Fruit fly (Drosophila melanogaster) whole organism, embryonic: ENCODE measurements around the gene CG9372.

Experiments used
- Abd-B ChIP-seq: fragments of 200-800 bp; sonication (Bioruptor generic); optimal IDR thresholded peaks from 2 replicates; lab custom pipeline; 2018; ENCODE audit warnings: missing biosample characterization, mild to moderate bottlenecking, missing genetic modification characterization, moderate library complexity
- Antp ChIP-seq: fragments of 200-800 bp; sonication (Bioruptor generic); optimal IDR thresholded peaks from 3 replicates; lab custom pipeline; 2016; ENCODE audit warnings: missing biosample characterization, missing genetic modification characterization
- Awh ChIP-seq: fragments of 200-800 bp; sonication (Bioruptor generic); IDR thresholded peaks from 2 replicates; pipeline ENCODE4, ENCODE4 v1.3.6; 2022; ENCODE audit warnings: missing biosample characterization, missing genetic modification characterization
- Blimp-1 ChIP-seq: fragments of 200-800 bp; sonication (Bioruptor generic); optimal IDR thresholded peaks from 3 replicates; lab custom pipeline; 2018; ENCODE audit warnings: missing biosample characterization, missing genetic modification characterization, mild to moderate bottlenecking, moderate library complexity, missing genetic modification reagents
- CG10209 ChIP-seq: fragments of 200-800 bp; sonication (Bioruptor generic); optimal IDR thresholded peaks from 3 replicates; lab custom pipeline; 2017; ENCODE audit warnings: missing biosample characterization, mild to moderate bottlenecking, missing genetic modification characterization, missing genetic modification reagents
- CG10543 ChIP-seq: fragments of 200-800 bp; sonication (Bioruptor generic); optimal IDR thresholded peaks from 3 replicates; lab custom pipeline; 2017; ENCODE audit warnings: missing biosample characterization, mild to moderate bottlenecking, missing genetic modification characterization, moderate library complexity
- CG11696 ChIP-seq: fragments of 200-800 bp; sonication (Bioruptor generic); IDR thresholded peaks from 2 replicates; pipeline ENCODE4 v1.3.6; 2022; ENCODE audit warnings: missing biosample characterization, missing genetic modification characterization
- CG15073 ChIP-seq: fragments of 200-800 bp; sonication (Bioruptor generic); optimal IDR thresholded peaks from 2 replicates; lab custom pipeline; 2016; ENCODE audit warnings: missing biosample characterization, missing genetic modification characterization
- CG1529 ChIP-seq: fragments of 200-800 bp; sonication (Bioruptor generic); optimal IDR thresholded peaks from 3 replicates; lab custom pipeline; 2018; ENCODE audit warnings: missing biosample characterization, missing genetic modification characterization
- CG15479 ChIP-seq: fragments of 200-800 bp; sonication (Bioruptor generic); optimal IDR thresholded peaks from 3 replicates; lab custom pipeline; 2019; ENCODE audit warnings: missing biosample characterization, mild to moderate bottlenecking, missing genetic modification characterization, moderate library complexity
- CG1602 ChIP-seq: fragments of 200-800 bp; sonication (Bioruptor generic); optimal IDR thresholded peaks from 3 replicates; lab custom pipeline; 2016; ENCODE audit warnings: missing biosample characterization, missing genetic modification characterization
- CG17186 ChIP-seq: fragments of 200-800 bp; sonication (Bioruptor generic); optimal IDR thresholded peaks from 3 replicates; lab custom pipeline; 2017; ENCODE audit warnings: missing biosample characterization, missing genetic modification reagents, missing genetic modification characterization
- CG17385 ChIP-seq: fragments of 200-800 bp; sonication (Bioruptor generic); optimal IDR thresholded peaks from 3 replicates; lab custom pipeline; 2018; ENCODE audit warnings: missing biosample characterization, mild to moderate bottlenecking, missing genetic modification characterization
- CG17829 ChIP-seq: fragments of 200-800 bp; optimal IDR thresholded peaks from 2 replicates; lab custom pipeline; 2019; ENCODE audit warnings: missing biosample characterization, mild to moderate bottlenecking, missing genetic modification characterization, moderate library complexity
- CG18619 ChIP-seq: fragments of 200-800 bp; sonication (Bioruptor generic); optimal IDR thresholded peaks from 3 replicates; lab custom pipeline; 2017; ENCODE audit warnings: missing biosample characterization, mild to moderate bottlenecking, missing genetic modification characterization
- CG2116 ChIP-seq: fragments of 200-800 bp; sonication (Bioruptor generic); optimal IDR thresholded peaks from 3 replicates; lab custom pipeline; 2018; ENCODE audit warnings: missing biosample characterization, mild to moderate bottlenecking, missing genetic modification characterization
- CG30020 ChIP-seq: fragments of 200-800 bp; optimal IDR thresholded peaks from 2 replicates; lab custom pipeline; 2019; ENCODE audit warnings: missing biosample characterization, mild to moderate bottlenecking, missing genetic modification characterization, moderate library complexity
- CG30403 ChIP-seq: fragments of 200-800 bp; sonication (Bioruptor generic); optimal IDR thresholded peaks from 3 replicates; lab custom pipeline; 2016; ENCODE audit warnings: missing biosample characterization, missing genetic modification characterization
- CG30431 ChIP-seq: fragments of 200-800 bp; sonication (Bioruptor generic); optimal IDR thresholded peaks from 2 replicates; lab custom pipeline; 2017; ENCODE audit warnings: missing biosample characterization, missing genetic modification characterization
- CG3281 ChIP-seq: fragments of 200-800 bp; sonication (Bioruptor generic); optimal IDR thresholded peaks from 3 replicates; lab custom pipeline; 2017; ENCODE audit warnings: missing biosample characterization, mild to moderate bottlenecking, missing genetic modification characterization
- CG3407 ChIP-seq: fragments of 200-800 bp; sonication (Bioruptor generic); optimal IDR thresholded peaks from 2 replicates; lab custom pipeline; 2018; ENCODE audit warnings: missing biosample characterization, mild to moderate bottlenecking, missing genetic modification characterization
- CG6272 ChIP-seq: fragments of 200-800 bp; sonication (Bioruptor generic); IDR thresholded peaks from 2 replicates; pipeline ENCODE4 v1.3.6; 2022; ENCODE audit warnings: missing biosample characterization, missing genetic modification characterization
- CG6683 ChIP-seq: fragments of 200-800 bp; sonication (Bioruptor generic); optimal IDR thresholded peaks from 2 replicates; lab custom pipeline; 2017; ENCODE audit warnings: missing biosample characterization, mild to moderate bottlenecking, missing genetic modification characterization, missing genetic modification reagents
- CG8290 ChIP-seq, 3 experiments: fragments of 200-800 bp; sonication (Bioruptor generic); optimal IDR thresholded peaks; 2 replicates each; lab custom pipeline; 2016 to 2019; ENCODE audit warnings: missing biosample characterization in 3 of 3, missing genetic modification characterization in 3 of 3, mild to moderate bottlenecking in 2 of 3, moderate library complexity in 1 of 3
- CG8388 ChIP-seq: fragments of 200-800 bp; sonication (Bioruptor generic); optimal IDR thresholded peaks from 2 replicates; lab custom pipeline; 2019; ENCODE audit warnings: missing biosample characterization, mild to moderate bottlenecking, missing genetic modification characterization, moderate library complexity
- CG9437 ChIP-seq: fragments of 200-800 bp; sonication (Bioruptor generic); optimal IDR thresholded peaks from 2 replicates; lab custom pipeline; 2018; ENCODE audit warnings: missing biosample characterization, mild to moderate bottlenecking, missing genetic modification characterization
- CG9817 ChIP-seq: fragments of 200-800 bp; sonication (Bioruptor generic); optimal IDR thresholded peaks from 2 replicates; lab custom pipeline; 2018; ENCODE audit warnings: missing biosample characterization, mild to moderate bottlenecking, missing genetic modification characterization, moderate library complexity
- CoRest ChIP-seq: fragments of 200-800 bp; sonication (Bioruptor generic); optimal IDR thresholded peaks from 3 replicates; lab custom pipeline; 2018; ENCODE audit warnings: missing biosample characterization, mild to moderate bottlenecking, missing genetic modification characterization, moderate library complexity
- D19A ChIP-seq: fragments of 200-800 bp; optimal IDR thresholded peaks from 3 replicates; lab custom pipeline; 2019; ENCODE audit warnings: missing biosample characterization, mild to moderate bottlenecking, missing genetic modification characterization, moderate library complexity
- Dip2 ChIP-seq: fragments of 200-800 bp; sonication (Bioruptor generic); IDR thresholded peaks from 2 replicates; pipeline ENCODE4 v1.3.6; 2022; ENCODE audit warnings: missing biosample characterization, missing genetic modification characterization
- Doc3 ChIP-seq: fragments of 200-800 bp; sonication (Bioruptor generic); IDR thresholded peaks from 3 replicates; pipeline ENCODE4 v1.3.6; 2022; ENCODE audit warnings: missing biosample characterization, missing genetic modification characterization; ENCODE audit not compliant: partially characterized antibody
- Kr ChIP-seq: fragments of 200-800 bp; sonication (Bioruptor generic); optimal IDR thresholded peaks from 2 replicates; lab custom pipeline; 2017; ENCODE audit warnings: missing biosample characterization, mild to moderate bottlenecking, missing genetic modification characterization
- Oaz ChIP-seq: fragments of 200-800 bp; sonication (Bioruptor generic); IDR thresholded peaks from 2 replicates; pipeline ENCODE4 v1.3.6; 2022; ENCODE audit warnings: missing biosample characterization, missing genetic modification characterization
- Poxn ChIP-seq: fragments of 200-800 bp; sonication (Bioruptor generic); IDR thresholded peaks from 2 replicates; pipeline ENCODE4 v1.3.6; 2022; ENCODE audit warnings: missing biosample characterization, missing genetic modification characterization
- Six4 ChIP-seq: fragments of 200-800 bp; sonication (Bioruptor generic); optimal IDR thresholded peaks from 2 replicates; lab custom pipeline; 2016; ENCODE audit warnings: missing biosample characterization, missing genetic modification characterization
- Xbp1 ChIP-seq: fragments of 200-800 bp; sonication (Bioruptor generic); optimal IDR thresholded peaks from 3 replicates; lab custom pipeline; 2016; ENCODE audit warnings: missing biosample characterization, mild to moderate bottlenecking, missing genetic modification characterization
- ac ChIP-seq: fragments of 200-800 bp; sonication (Bioruptor generic); optimal IDR thresholded peaks from 3 replicates; lab custom pipeline; 2017; ENCODE audit warnings: missing biosample characterization, mild to moderate bottlenecking, missing genetic modification characterization
- ems ChIP-seq: fragments of 200-800 bp; sonication (Bioruptor generic); optimal IDR thresholded peaks from 3 replicates; lab custom pipeline; 2016; ENCODE audit warnings: missing biosample characterization, missing genetic modification characterization
- eyg ChIP-seq: fragments of 200-800 bp; sonication (Bioruptor generic); optimal IDR thresholded peaks from 3 replicates; lab custom pipeline; 2016; ENCODE audit warnings: missing biosample characterization, missing genetic modification characterization
- gce ChIP-seq: fragments of 200-800 bp; sonication (Bioruptor generic); IDR thresholded peaks from 3 replicates; pipeline ENCODE4 v1.3.6; 2022; ENCODE audit warnings: missing biosample characterization, missing genetic modification characterization
- grn ChIP-seq: fragments of 200-800 bp; sonication (Bioruptor generic); optimal IDR thresholded peaks from 3 replicates; lab custom pipeline; 2017; ENCODE audit warnings: missing biosample characterization, missing genetic modification characterization
- gsb-n ChIP-seq: fragments of 200-800 bp; sonication (Bioruptor generic); optimal IDR thresholded peaks from 3 replicates; lab custom pipeline; 2018; ENCODE audit warnings: missing biosample characterization, mild to moderate bottlenecking, missing genetic modification characterization
- insv ChIP-seq, 2 experiments: fragments of 200-800 bp; sonication (Bioruptor generic); optimal IDR thresholded peaks; 3 replicates each; lab custom pipeline; 2016 to 2018; ENCODE audit warnings: missing biosample characterization in 2 of 2, missing genetic modification characterization in 2 of 2
- klu ChIP-seq: fragments of 200-800 bp; sonication (Bioruptor generic); IDR thresholded peaks from 2 replicates; pipeline ENCODE4 v1.3.6; 2022; ENCODE audit warnings: missing biosample characterization, missing genetic modification characterization
- lilli ChIP-seq: fragments of 200-800 bp; sonication (Bioruptor generic); optimal IDR thresholded peaks from 3 replicates; lab custom pipeline; 2016; ENCODE audit warnings: missing biosample characterization, missing genetic modification characterization
- repo ChIP-seq: fragments of 200-800 bp; sonication (Bioruptor generic); optimal IDR thresholded peaks from 2 replicates; lab custom pipeline; 2016; ENCODE audit warnings: missing biosample characterization, missing genetic modification characterization
- sqz ChIP-seq: fragments of 200-800 bp; sonication (Bioruptor generic); optimal IDR thresholded peaks from 3 replicates; lab custom pipeline; 2018; ENCODE audit warnings: missing biosample characterization, mild to moderate bottlenecking, missing genetic modification characterization
- unpg ChIP-seq: fragments of 200-800 bp; sonication (Bioruptor generic); optimal IDR thresholded peaks from 3 replicates; lab custom pipeline; 2018; ENCODE audit warnings: missing biosample characterization, mild to moderate bottlenecking, missing genetic modification characterization, moderate library complexity
- zen ChIP-seq: fragments of 200-800 bp; sonication (Bioruptor generic); optimal IDR thresholded peaks from 3 replicates; lab custom pipeline; 2018; ENCODE audit warnings: missing biosample characterization, mild to moderate bottlenecking, missing genetic modification characterization, moderate library complexity

CG9372 gene

DNA sequence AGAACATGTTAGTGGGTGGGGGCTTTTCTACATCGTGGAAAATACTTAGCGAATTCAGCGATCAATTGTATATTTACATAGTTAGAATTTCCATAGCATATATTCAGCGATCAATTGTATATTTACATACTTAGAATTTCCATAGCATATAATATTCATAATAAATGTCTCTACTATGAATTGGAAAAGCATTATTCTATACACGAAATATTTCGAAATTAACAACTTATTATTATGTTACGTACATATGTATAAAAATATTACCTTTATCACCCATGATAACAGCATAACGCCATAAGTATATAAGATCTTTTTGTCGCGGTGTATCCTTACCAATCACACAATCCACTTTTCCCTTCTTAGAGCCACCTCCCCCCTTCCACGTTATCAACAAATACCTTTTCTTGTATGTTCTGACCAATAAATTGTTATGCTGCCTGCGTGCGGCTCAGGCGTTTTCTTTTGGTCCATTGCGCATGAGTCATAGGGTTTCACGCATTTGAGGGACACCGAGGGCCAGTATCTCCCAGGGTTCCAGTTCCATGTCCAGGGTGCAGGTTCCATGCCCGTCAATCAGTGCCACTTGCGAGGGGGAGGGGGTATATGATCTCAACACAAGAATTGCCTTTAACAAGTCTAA lies 30.9 kb downstream of the CG9372 start (continued):
- TF ChIP-seq Abd-B (GFP tag; lab: Kevin White, UChicago) = peak; percentile 17
- peak; percentile 65 for TF ChIP-seq CG10209
- peak; percentile 59 for TF ChIP-seq D19A
- TF ChIP-seq CG30403 (GFP tag; lab: Kevin White, UChicago) = peak; percentile 54
- TF ChIP-seq gsb-n (tag; lab: Kevin White, UChicago) = peak; percentile 68
- TF ChIP-seq sqz = peak; percentile 23
- peak; percentile 41 for TF ChIP-seq CG18619 (GFP tag; lab: Kevin White, UChicago)
- peak; percentile 1 for TF ChIP-seq CG10543 (GFP tag; lab: Kevin White, UChicago)
- peak; percentile 56 for TF ChIP-seq ac
- TF ChIP-seq CG30020 (tag; lab: Kevin White, UChicago) = peak; percentile 41
- no peak for TF ChIP-seq CG17186
- TF ChIP-seq lilli (GFP tag; lab: Kevin White, UChicago) = peak; percentile 4
- no peak for TF ChIP-seq Oaz (GFP tag; lab: Robert Waterston, UW)
- TF ChIP-seq klu = no peak
- TF ChIP-seq zen = peak; percentile 89
- no peak for TF ChIP-seq ems
- peak; percentile 61 for TF ChIP-seq Blimp-1
- peak; percentile 21 for TF ChIP-seq CG3407
- TF ChIP-seq CG2116 (GFP tag; lab: Kevin White, UChicago) = peak; percentile 48
- TF ChIP-seq unpg (GFP tag; lab: Kevin White, UChicago) = peak; percentile 60
- TF ChIP-seq Six4 (GFP tag; lab: Kevin White, UChicago) = peak; percentile 47
- TF ChIP-seq CG6272 (GFP tag; lab: Robert Waterston, UW) = no peak
- TF ChIP-seq insv (GFP tag; optimal IDR thresholded peaks at IDR 0.05; lab: Kevin White, UChicago) = peak in 1 of 2 experiments; percentile 31
- no peak for TF ChIP-seq Antp (GFP tag; lab: Kevin White, UChicago)
- peak; percentile 0 for TF ChIP-seq CG15073 (GFP tag; lab: Kevin White, UChicago)
- TF ChIP-seq Doc3 (GFP tag; lab: Robert Waterston, UW) = no peak
- peak; percentile 51 for TF ChIP-seq CG8388 (GFP tag; lab: Kevin White, UChicago)
- TF ChIP-seq CG3281 = no peak
- no peak for TF ChIP-seq eyg (GFP tag; lab: Kevin White, UChicago)
- TF ChIP-seq Xbp1 (GFP tag; lab: Kevin White, UChicago) = peak; percentile 9
- 0 out of 2 replicates have a peak, but pooled peaks have one; percentile 11 for TF ChIP-seq CG11696 (GFP tag; lab: Robert Waterston, UW)
- TF ChIP-seq CG15479 (GFP tag; lab: Kevin White, UChicago) = peak; percentile 95
- TF ChIP-seq CG9817 = no peak
- TF ChIP-seq CG9437 (GFP tag; lab: Kevin White, UChicago) = peak; percentile 1
- TF ChIP-seq CG17385 (GFP tag; lab: Kevin White, UChicago) = peak; percentile 40
- TF ChIP-seq Kr = peak; percentile 26
- 0 out of 2 replicates have a peak, but pooled peaks have one; percentile 15 for TF ChIP-seq Awh (GFP tag; lab: Robert Waterston, UW)
- TF ChIP-seq CG1529 (GFP tag; lab: Kevin White, UChicago) = peak; percentile 25
- TF ChIP-seq CoRest (tag; lab: Kevin White, UChicago) = peak; percentile 77
- TF ChIP-seq CG8290 (GFP tag; optimal IDR thresholded peaks at IDR 0.05; lab: Kevin White, UChicago) = peak; percentile 61
- TF ChIP-seq CG8290 (tag; optimal IDR thresholded peaks at IDR 0.05; lab: Kevin White, UChicago) = peak in 1 of 2 experiments; percentile 56
- TF ChIP-seq gce (GFP tag; lab: Robert Waterston, UW) = no peak
- TF ChIP-seq CG17829 (tag; lab: Kevin White, UChicago) = peak; percentile 85
- TF ChIP-seq Poxn (GFP tag; lab: Robert Waterston, UW) = no peak
- peak; percentile 59 for TF ChIP-seq CG30431 (GFP tag; lab: Kevin White, UChicago)
- TF ChIP-seq Dip2 (GFP tag; lab: Robert Waterston, UW) = no peak
- no peak for TF ChIP-seq CG6683 (GFP tag; lab: Kevin White, UChicago)
- TF ChIP-seq CG1602 (GFP tag; lab: Kevin White, UChicago) = peak; percentile 70
- TF ChIP-seq repo (GFP tag; lab: Kevin White, UChicago) = no peak
- TF ChIP-seq grn (GFP tag; lab: Kevin White, UChicago) = peak; percentile 35
